Fruit fly (Drosophila melanogaster): ENCODE results near the gene Sxl.
A peak's percentile ranks its signal among the peaks of the same experiment; 100 is the strongest.

Sxl gene

DNA sequence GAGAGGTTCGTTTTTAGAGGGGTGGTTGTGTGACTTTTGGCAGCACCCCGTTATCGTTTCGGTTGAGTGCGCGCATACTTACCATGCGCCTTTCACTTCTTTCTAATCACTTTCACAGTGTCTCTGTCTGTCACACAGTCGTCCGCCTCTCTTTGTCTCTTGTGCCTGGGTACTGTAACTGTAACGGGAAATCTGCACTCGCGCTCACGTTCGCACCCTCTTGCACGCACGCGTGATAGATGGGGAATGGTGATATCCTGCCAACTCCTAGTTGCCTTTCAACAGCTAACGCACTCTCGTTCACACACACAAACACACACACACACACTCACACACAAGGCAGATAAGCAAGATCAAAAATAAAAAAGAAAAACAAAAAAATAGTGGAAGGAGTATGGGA lies 15.4 kb downstream of the Sxl start:
- TF ChIP-seq Mnt (GFP tag; optimal IDR thresholded peaks at IDR 0.05) (no peak), CG14711 (tag; optimal IDR thresholded peaks at IDR 0.05) (no peak), Hr96 (GFP tag; optimal IDR thresholded peaks at IDR 0.05) (no peak), kay (GFP tag; ENCODE audit: borderline replicate concordance) (no peak), CG5204 (GFP tag; optimal IDR thresholded peaks at IDR 0.05) (no peak), pad (GFP tag; optimal IDR thresholded peaks at IDR 0.05) (no peak)

DNA sequence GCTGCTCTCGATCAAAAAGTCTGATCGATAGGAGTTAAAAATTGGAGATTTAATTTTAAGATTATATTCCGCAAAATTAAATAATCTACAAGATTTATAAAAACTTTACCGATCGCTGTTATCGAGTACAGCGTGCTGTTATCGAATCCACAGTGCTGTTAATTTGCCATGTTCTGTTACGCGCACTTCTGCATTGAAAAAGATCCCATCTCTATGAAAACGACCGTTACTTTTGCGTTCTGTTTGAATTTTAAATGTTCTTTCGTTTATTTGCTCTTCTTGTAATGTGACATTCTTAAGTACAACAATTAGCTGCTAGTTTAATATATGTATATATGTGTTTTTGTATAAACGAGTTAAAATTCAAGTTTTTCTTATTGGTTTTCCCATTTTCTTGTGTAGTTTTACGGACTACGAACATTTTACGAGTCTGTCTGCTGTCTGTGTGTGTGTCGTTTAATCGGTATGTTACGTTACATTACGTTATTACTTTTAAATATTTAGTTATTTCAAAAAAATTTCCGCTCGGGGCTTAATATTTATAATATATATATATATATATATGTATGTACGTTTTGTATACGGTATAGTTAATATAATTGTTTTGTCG lies 23.4 kb downstream of the Sxl start:
- TF ChIP-seq Clk (GFP tag; optimal IDR thresholded peaks at IDR 0.05) (no peak), CG33017 (tag; optimal IDR thresholded peaks at IDR 0.05) (no peak), CG7101 (tag; optimal IDR thresholded peaks at IDR 0.05) (no peak), CG5204 (GFP tag; optimal IDR thresholded peaks at IDR 0.05) (no peak), Mnt (GFP tag; optimal IDR thresholded peaks at IDR 0.05) (no peak), CG11617 (GFP tag; optimal IDR thresholded peaks at IDR 0.05) (no peak), Hr96 (GFP tag; optimal IDR thresholded peaks at IDR 0.05) (no peak), toe (GFP tag; optimal IDR thresholded peaks at IDR 0.05) (no peak), cic (GFP tag; optimal IDR thresholded peaks at IDR 0.05) (no peak), CG1620 (GFP tag; optimal IDR thresholded peaks at IDR 0.05) (no peak), pad (GFP tag; optimal IDR thresholded peaks at IDR 0.05) (no peak), kay (GFP tag; ENCODE audit: borderline replicate concordance) (no peak), tj (GFP tag; optimal IDR thresholded peaks at IDR 0.05) (no peak), CG14711 (tag; optimal IDR thresholded peaks at IDR 0.05) (no peak), cnc (optimal IDR thresholded peaks at IDR 0.05) (no peak), CG7045 (GFP tag; optimal IDR thresholded peaks at IDR 0.05) (no peak)

DNA sequence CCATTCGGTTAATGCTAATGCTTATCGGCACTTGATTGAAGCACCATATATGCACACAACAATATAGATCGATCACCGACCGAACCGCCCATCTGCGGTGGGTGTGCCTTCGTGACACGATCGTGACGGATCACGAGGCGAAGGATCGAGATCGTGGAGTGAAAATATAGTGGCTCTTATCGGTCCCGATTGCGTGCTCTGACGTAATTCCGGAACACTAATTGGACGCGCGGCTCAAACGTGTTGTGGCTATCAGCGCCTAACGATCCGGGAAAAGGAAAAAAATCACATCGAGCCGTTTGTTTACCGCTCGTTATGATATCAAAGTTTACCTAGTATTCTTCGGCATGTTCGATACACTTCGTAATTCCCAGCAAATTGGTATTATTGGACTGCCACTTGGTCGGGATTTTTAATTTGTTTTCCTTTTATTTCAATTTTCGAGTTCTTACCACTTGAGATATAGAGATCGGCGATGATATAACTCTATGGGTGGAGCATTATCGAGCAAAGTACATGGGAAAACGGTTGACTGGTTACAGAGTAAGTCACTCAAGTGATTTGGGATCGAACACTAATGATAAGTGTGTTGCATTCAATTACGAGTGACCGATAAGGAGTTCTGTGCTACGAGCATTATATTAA lies 24.5 kb downstream of the Sxl start:
- TF ChIP-seq Clk (GFP tag; optimal IDR thresholded peaks at IDR 0.05) (no peak), cic (GFP tag; optimal IDR thresholded peaks at IDR 0.05) (peak; percentile 52), Crg-1 (GFP tag; optimal IDR thresholded peaks at IDR 0.05) (no peak)

DNA sequence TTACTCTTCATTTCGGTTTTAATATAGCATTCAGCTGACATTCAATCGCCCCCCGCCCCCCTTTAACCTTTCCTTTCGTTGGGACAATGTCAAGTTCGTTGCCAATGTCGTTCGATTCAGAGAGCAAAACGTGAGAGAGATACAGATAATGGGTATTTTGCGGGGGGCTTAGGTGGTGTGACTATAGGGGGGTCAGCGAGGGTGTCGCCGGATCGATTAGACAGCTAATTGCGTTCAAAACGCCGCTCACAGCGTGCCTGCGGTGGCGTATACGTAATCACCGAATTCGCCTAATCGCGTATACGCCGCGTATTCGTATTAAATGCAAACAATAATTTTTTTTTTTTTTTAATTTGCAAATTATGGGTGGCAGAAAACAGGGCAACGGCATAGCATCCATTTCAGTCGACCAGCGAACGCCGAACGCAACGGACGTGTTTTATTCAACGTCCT lies 28.8 kb downstream of the Sxl start, which contains the start of gene CG4607:
CG4607 (plus strand) TSS at position 403 of the 453 bp plus-strand sequence.
- TF ChIP-seq cnc (optimal IDR thresholded peaks at IDR 0.05) (no peak), CG33017 (tag; optimal IDR thresholded peaks at IDR 0.05) (no peak), CG14711 (tag; optimal IDR thresholded peaks at IDR 0.05) (no peak), cic (GFP tag; optimal IDR thresholded peaks at IDR 0.05) (peak; percentile 83), CG7101 (tag; optimal IDR thresholded peaks at IDR 0.05) (peak; percentile 15), Hr96 (GFP tag; optimal IDR thresholded peaks at IDR 0.05) (peak; percentile 21), Crg-1 (GFP tag; optimal IDR thresholded peaks at IDR 0.05) (peak; percentile 6), CG5204 (GFP tag; optimal IDR thresholded peaks at IDR 0.05) (peak; percentile 3), CG7045 (GFP tag; optimal IDR thresholded peaks at IDR 0.05) (peak; percentile 12), Mnt (GFP tag; optimal IDR thresholded peaks at IDR 0.05) (peak; percentile 40), kay (GFP tag; ENCODE audit: borderline replicate concordance) (peak; percentile 12), bab1 (GFP tag; optimal IDR thresholded peaks at IDR 0.05) (no peak), toe (GFP tag; optimal IDR thresholded peaks at IDR 0.05) (no peak), CG12768 (GFP tag; optimal IDR thresholded peaks at IDR 0.05) (peak; percentile 56), CG11617 (GFP tag; optimal IDR thresholded peaks at IDR 0.05) (no peak), Clk (GFP tag; optimal IDR thresholded peaks at IDR 0.05) (peak; percentile 1), CG1620 (GFP tag; optimal IDR thresholded peaks at IDR 0.05) (peak; percentile 0), tj (GFP tag; optimal IDR thresholded peaks at IDR 0.05) (peak; percentile 4), ovo (GFP tag; optimal IDR thresholded peaks at IDR 0.05) (no peak), pad (GFP tag; optimal IDR thresholded peaks at IDR 0.05) (peak; percentile 29)

DNA sequence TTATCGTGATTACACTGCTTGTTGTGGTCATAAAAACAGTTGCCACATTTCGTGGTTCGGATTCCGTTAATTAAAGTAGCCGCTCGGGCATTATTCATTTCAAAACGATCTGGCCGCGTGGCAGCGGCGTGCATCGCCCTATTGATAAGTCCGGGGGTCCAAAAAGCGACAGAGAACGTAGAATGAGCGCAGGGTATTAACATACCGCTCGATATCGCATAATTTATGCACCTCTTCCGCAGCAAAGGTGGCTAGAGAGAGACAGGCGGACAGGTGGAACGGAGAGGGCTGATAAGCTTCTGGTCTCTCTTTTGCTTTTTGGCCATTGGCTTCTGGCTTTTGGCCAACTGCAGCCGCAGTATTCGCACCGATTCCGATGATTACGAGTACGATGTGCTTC lies 29.8 kb downstream of the Sxl start:
- TF ChIP-seq Mnt (GFP tag; optimal IDR thresholded peaks at IDR 0.05), result peak; percentile 6
- no peak for TF ChIP-seq kay (GFP tag; ENCODE audit: borderline replicate concordance)
- TF ChIP-seq Hr96 (GFP tag; optimal IDR thresholded peaks at IDR 0.05), result peak; percentile 4
- TF ChIP-seq Clk (GFP tag; optimal IDR thresholded peaks at IDR 0.05), result no peak
- TF ChIP-seq toe (GFP tag; optimal IDR thresholded peaks at IDR 0.05), result no peak
- TF ChIP-seq Crg-1 (GFP tag; optimal IDR thresholded peaks at IDR 0.05), result no peak

DNA sequence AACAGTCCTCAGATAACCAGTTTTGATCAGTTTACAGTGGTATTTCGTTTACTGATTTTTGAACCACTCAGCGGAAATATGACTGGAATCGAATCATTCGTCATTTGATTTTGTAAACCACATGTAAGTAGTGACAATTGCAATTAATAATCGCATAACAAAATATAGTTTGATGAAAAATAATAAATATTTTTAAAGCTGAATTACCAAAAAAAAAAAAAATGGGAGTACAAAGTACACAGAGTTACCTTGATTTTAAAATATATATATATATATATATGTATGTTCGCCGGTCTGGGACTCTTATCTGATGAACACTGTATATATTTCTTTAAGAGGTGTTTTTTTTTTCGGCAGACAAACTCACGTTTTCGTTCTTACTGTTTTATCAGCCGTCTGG lies 30.6 kb downstream of the Sxl start:
- TF ChIP-seq CG7101 (tag; optimal IDR thresholded peaks at IDR 0.05), result no peak
- TF ChIP-seq pad (GFP tag; optimal IDR thresholded peaks at IDR 0.05), result no peak
- TF ChIP-seq tj (GFP tag; optimal IDR thresholded peaks at IDR 0.05), result peak; percentile 24
- no peak for TF ChIP-seq Clk (GFP tag; optimal IDR thresholded peaks at IDR 0.05)
- TF ChIP-seq kay (GFP tag; ENCODE audit: borderline replicate concordance), result peak; percentile 9

DNA sequence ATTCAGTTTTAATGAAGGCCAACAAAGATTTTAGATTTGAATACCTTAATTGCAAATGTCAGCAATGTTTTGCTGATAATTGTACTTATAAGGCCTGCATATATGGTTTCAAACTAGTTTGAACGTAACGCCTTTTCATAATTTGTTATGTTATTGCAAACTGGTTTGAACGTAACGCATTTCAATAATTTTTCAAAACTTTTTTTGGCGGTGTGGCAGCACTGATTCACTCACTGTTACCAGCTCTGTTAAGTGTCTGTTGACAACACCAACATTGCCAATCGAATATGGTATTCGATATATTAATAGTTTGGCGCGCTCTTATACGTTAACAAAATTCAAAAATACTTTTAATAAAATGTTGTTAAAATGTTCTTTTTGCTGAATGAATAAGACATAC lies 31.2 kb downstream of the Sxl start:
- TF ChIP-seq Clk (GFP tag; optimal IDR thresholded peaks at IDR 0.05), result no peak
- TF ChIP-seq toe (GFP tag; optimal IDR thresholded peaks at IDR 0.05), result no peak
- TF ChIP-seq tj (GFP tag; optimal IDR thresholded peaks at IDR 0.05), result no peak
- TF ChIP-seq cic (GFP tag; optimal IDR thresholded peaks at IDR 0.05), result no peak
- no peak for TF ChIP-seq CG5204 (GFP tag; optimal IDR thresholded peaks at IDR 0.05)
- no peak for TF ChIP-seq cnc (optimal IDR thresholded peaks at IDR 0.05)
- TF ChIP-seq CG7101 (tag; optimal IDR thresholded peaks at IDR 0.05), result no peak
- TF ChIP-seq CG33017 (tag; optimal IDR thresholded peaks at IDR 0.05), result no peak
- TF ChIP-seq CG14711 (tag; optimal IDR thresholded peaks at IDR 0.05), result no peak
- no peak for TF ChIP-seq CG1620 (GFP tag; optimal IDR thresholded peaks at IDR 0.05)
- no peak for TF ChIP-seq CG11617 (GFP tag; optimal IDR thresholded peaks at IDR 0.05)
- TF ChIP-seq kay (GFP tag; ENCODE audit: borderline replicate concordance), result no peak
- no peak for TF ChIP-seq bab1 (GFP tag; optimal IDR thresholded peaks at IDR 0.05)
- TF ChIP-seq CG12768 (GFP tag; optimal IDR thresholded peaks at IDR 0.05), result no peak
- TF ChIP-seq Crg-1 (GFP tag; optimal IDR thresholded peaks at IDR 0.05), result no peak
- TF ChIP-seq pad (GFP tag; optimal IDR thresholded peaks at IDR 0.05), result no peak
- no peak for TF ChIP-seq CG7045 (GFP tag; optimal IDR thresholded peaks at IDR 0.05)

All from whole organism, adult.